Fruit fly (Drosophila melanogaster) S2 (cell line): Measurements from ENCODE around the gene Nup58.

ENCODE experiments used
- CG8478 ChIP-seq: fragments of >200 bp; optimal IDR thresholded peaks from 2 replicates; lab custom pipeline; 2018
- CTCF ChIP-seq, 2 experiments: fragments of >200 bp; optimal IDR thresholded peaks; 2 replicates each; lab custom pipeline; 2018

DNA sequence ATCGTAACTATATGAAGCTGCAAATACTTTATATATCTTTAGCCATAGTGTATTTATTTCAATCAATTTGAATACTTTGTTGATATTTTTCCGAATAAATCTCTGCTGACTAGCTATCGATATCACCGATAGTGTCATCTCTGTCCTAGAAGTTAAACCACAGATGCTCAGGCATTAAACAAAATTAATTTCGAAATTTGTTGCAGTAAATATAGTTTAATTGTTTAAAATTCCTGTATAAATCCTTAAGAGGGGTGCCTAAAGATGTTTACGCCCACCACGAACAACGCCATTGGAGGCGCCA, at the start of gene Nup58:
- TF ChIP-seq CG8478 (no peak), CTCF (optimal IDR thresholded peaks at IDR 0.05; lab: Kevin White, UChicago) (no peak)
